Worm (Caenorhabditis elegans) whole organism, L4/young adult: ENCODE measurements around the gene srg-64.

Source experiments
- W03F9.2 ChIP-seq: fragments of 150-350 bp; optimal IDR thresholded peaks from 2 replicates; lab custom pipeline; 2014; ENCODE audit warnings: missing biosample characterization, missing genetic modification characterization
- dao-5 ChIP-seq: sonication (generic microtip); optimal IDR thresholded peaks from 2 replicates; lab custom pipeline; 2016; ENCODE audit warnings: missing genotype, missing genetic modification characterization, moderate library complexity, missing compliant biosample characterization
- him-1 ChIP-seq: sonication (generic microtip); optimal IDR thresholded peaks from 2 replicates; lab custom pipeline; 2016; ENCODE audit warnings: missing genotype, missing genetic modification reagents, missing genetic modification characterization, missing compliant biosample characterization

DNA sequence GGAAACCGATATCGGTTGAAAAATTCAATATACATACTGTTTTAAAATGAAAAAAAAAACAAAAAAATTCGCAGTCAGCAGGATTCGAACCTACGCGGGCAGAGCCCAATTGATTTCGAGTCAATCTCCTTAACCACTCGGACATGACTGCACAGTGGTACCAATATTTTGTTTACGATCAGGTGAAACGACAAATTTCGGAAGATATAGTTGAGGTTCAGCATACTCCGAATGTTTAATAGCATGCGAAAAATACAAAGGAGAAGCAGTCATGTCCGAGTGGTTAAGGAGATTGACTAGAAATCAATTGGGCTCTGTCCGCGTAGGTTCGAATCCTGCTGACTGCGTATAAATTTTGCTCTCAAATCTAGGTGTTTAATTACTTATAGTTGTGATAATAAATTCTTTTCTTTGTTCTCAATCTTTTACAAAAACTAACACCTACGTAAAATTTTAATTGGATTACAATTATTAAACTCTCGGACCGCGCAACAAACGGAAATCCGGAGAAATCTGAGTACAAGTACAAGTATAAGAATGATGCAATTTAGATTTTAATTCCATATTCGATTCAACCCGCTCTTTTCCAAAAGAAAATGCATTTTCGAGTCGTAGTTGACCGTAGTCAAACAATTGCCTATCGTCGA lies 33.0 kb upstream of the srg-64 start, which contains the start of gene Y7A5A.13:
- no peak for TF ChIP-seq him-1 (tag; lab: Kevin White, UChicago)
- TF ChIP-seq W03F9.2 (tag; lab: Kevin White, UChicago): no peak
- no peak for TF ChIP-seq dao-5 (tag; lab: Kevin White, UChicago)
